Worm (Caenorhabditis elegans) whole organism, dauer: Measurements from ENCODE around the gene set-5.
"Not testable (repeated sequence)": the region's sequence is repeated elsewhere in the genome, so short reads cannot be mapped to it uniquely, and the experiment has no call there.

Experiments
- unc-62 ChIP-seq: sonication (generic microtip); optimal IDR thresholded peaks from 2 replicates; lab custom pipeline; 2017; ENCODE audit warnings: missing biosample characterization, missing genetic modification reagents, missing genetic modification characterization

The set-5 gene

DNA sequence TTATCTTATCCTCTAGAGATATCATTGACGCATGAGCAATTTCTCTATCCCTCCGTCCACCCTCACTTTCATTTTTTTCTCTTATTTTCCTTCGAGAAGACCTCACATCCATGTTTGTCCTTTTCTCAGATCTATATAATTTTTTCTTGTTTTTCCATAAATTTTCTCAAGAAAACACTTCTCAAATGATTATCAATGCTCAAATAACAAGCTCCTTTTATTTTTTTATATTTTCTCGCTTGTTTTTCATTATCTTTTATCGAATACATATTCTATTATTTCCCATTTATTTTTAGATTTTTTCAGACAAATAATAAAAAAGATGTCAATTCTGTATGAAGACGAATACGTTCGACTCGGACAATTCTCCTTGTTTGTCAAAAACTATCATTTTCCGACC is 24.3 kb downstream of the set-5 start, which contains the start of gene R08A2.7:
R08A2.7 (plus strand) TSS at position 301 of the 400 bp plus-strand sequence.
- no peak for TF ChIP-seq unc-62 (GFP tag; lab: Kevin White, UChicago)

DNA sequence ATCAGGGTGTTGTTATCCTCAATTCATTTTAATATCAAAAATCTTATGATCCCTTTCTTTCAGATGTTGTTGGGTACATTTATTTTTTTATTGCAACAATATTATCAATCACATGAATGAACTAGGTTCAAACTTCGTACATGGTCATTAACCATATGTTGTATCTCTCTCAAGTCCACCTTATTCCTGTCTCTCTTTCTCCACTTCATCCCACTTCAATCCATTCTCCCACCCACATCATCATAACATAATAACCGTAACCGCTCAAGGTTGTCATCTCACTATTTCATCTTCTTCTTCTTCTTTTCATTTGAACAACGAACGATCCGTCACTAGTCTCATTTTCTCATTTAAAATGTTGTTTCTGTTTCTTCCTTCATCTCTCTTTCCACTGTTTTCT is 26.6 kb downstream of the set-5 start:
- TF ChIP-seq unc-62 (GFP tag; lab: Kevin White, UChicago), result no peak

DNA sequence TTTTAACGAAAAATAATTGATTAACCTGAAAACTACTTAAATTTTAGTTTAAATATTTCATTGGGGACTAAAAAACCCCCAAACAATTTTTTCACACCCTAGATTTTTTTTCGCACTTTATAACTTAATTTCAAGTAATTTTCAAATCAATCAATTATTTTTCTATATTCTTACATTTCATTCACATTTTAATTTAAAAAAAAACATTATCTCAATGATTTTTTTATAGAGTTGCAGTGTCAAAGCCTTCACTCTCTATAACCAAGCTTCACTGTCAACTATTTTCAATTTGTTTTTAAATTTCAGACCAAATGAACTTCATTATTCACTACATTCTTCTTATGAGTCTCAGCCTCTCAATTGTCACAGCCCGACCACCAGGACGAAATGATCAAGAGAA is 27.8 kb downstream of the set-5 start, which contains the start of gene Y50E8A.1:
Y50E8A.1 (plus strand) TSS at position 301 of the 400 bp plus-strand sequence.
- no peak for TF ChIP-seq unc-62 (GFP tag; lab: Kevin White, UChicago)

DNA sequence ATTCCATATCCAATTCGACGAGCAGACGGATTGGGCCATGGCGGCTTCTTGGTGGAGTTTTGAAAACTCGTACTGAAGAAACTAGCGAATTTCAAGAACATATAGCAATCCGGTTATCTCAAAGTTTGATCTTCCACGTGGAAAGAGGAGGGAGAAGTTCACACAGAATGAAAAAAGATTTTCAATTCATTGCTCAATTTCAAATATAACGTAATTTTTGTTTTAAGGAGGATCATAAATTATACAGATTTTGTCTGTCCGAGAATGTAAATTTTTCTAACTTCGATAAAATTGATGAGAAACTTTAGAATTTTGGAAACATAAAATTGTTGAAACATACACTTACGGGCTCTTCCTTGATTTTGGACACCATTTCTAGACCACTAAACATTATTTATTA is 30.0 kb downstream of the set-5 start, which contains the start of gene Y50E8A.2:
Y50E8A.2 (minus strand) TSS at position 101 of the 400 bp plus-strand sequence.
- TF ChIP-seq unc-62 (GFP tag; lab: Kevin White, UChicago), result no peak

DNA sequence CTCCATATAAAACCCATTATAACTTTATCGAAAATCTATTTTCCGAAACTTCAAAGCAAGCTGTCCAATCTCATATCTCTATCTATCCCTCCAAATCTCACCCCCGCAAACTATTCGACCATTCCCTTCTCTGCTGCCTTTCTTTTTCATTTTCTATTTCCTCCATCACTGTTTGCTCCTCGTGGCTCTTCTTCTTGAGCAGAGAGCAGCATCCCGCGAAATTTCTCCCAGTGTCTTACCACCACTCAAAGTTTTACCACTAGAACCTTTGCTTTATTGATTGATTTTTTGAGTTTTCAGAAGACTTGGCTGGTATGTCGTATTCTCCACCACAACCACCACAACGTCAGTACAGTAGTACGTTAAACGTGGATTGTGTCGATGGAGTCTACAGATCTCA is 30.6 kb downstream of the set-5 start, which contains the start of gene oig-3:
oig-3 (plus strand) TSS at position 301 of the 400 bp plus-strand sequence.
- no peak for TF ChIP-seq unc-62 (GFP tag; lab: Kevin White, UChicago)

DNA sequence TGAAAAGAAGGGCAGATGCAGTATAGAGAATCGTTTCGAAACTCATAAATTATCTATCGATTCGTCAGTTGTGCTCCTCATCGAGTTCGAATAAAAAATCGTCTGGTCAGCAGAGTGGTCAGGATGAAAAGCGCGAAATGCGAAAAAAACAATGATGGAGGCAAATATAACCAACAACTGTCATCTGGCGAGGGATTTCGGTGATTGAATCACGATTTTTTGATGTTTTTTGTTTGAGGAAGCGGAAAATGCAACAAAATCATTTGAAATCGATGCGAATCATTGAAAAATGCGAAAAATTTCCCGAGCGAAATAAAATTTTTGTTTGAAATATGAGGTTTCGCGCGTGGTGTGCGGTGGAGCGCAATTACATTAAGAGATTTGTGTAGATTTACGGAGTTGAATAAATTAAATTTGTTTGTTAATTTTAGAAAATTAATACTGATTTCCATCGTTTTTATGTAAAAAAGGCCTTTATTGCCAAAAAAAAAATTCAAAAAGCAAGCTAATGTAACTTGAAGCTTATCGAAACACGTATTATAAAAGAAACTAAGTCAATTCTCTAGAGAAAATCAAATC is 35.5 kb downstream of the set-5 start, which contains the start of gene unc-61:
unc-61 (minus strand) TSS at position 51 of the 579 bp plus-strand sequence.
- no peak for TF ChIP-seq unc-62 (GFP tag; lab: Kevin White, UChicago)

DNA sequence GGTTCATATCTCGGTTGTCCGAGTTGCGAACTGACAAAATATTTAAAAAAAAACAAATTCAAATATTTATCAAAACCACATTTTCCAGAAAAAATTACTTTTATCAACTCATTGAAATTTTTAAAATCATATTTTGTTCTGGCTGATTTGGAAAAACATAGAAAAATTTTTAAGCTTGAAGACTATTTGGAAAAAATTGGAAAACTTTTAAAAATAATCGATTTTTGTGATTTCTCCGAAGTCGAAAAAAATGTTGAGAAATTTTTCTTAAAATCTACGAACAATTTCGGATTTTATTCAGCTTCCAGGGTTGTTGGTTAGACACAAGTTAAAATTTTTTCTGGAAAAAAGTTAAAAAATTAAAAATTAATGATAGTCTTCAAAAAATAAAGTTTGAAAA is 38.1 kb downstream of the set-5 start, which contains the start of gene Y50E8A.5:
Y50E8A.5 (minus strand) TSS at position 101 of the 400 bp plus-strand sequence.
- TF ChIP-seq unc-62 (GFP tag; lab: Kevin White, UChicago), result no peak

DNA sequence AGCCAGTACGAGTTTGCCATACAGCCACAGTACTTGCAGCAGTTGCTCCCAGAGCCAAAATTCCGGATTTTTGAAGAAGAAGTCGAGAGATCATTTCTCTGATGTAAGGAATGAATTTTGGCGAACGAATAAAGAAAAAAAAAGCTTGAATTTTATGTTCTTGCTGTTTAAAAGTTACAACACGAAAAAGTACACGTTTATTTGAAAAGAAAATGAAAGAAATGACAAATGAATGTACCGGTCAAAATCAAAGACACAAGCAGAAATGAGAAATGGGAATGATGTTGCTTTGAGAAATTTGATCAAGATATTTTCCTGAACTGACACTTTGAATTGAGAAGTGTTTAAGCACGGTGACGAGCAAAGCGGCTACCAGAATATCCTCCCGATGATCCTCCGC is 42.5 kb downstream of the set-5 start, which contains the start of gene Y50E8A.6:
Y50E8A.6 (minus strand) TSS at position 101 of the 400 bp plus-strand sequence.
- TF ChIP-seq unc-62 (GFP tag; lab: Kevin White, UChicago), result no peak

DNA sequence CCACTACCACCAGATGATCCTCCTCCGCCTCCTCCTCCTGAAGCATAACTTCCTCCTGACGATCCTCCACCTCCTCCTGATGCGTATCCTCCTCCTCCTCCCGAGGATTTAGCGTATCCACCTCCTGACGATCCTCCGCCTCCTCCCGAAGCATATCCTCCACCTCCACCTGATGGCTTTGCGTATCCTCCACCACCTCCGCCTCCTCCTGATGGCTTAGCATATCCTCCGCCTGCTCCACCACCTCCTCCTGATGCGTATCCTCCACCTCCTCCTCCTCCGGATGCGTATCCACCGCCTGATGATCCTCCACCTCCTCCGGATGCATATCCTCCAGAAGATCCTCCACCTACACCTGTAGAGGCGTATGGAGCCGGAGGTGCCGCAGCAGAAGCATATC is 46.1 kb downstream of the set-5 start:
- no peak for TF ChIP-seq unc-62 (GFP tag; lab: Kevin White, UChicago)

DNA sequence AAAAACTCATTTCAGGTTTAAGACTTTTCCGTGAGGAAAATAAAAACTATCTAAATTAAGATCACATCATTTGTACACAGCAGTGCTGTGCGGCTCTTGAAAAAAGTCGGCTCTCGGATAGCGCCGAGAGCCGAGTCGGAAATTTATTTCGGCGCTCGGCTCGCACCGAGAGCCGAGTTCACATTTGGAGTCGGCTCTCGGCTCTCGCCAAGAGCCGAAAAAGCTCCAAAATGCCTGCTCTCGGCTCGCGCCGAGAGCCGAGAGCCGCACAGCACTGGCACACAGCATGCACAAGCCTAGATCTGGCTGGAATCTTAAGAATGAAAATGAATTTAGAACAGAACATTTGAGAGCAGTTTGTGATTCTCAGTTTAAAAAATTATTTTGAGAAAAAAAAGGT is 48.2 kb downstream of the set-5 start:
- no peak for TF ChIP-seq unc-62 (GFP tag; lab: Kevin White, UChicago)

DNA sequence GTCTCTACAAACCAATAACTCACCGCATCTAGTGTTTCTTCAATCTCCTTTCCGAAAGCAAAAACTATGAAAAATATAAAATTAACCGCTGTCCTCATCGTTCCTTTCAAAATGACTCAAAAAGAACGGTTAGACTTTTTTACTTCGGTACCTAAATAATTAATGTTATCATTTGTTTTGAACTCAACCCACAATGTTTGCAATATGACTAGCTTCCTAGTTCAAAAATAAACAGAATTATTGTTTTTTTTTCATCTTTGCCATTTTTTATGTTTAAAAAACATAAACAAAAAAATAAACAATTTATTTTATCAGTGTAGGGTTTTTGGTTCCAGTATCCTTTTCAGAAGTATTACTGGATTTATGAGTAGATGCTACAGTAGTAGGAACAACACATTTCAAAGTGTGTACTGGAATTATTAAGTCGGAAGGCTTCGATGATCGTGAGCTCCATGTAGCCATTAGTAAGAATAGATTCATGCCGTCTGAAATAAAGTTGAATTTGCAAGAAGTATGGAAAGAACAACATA is 49.9 kb downstream of the set-5 start, which contains the start of the genes lipl-8 and Y50E8A.22:
lipl-8 (minus strand) TSS at position 101 of the 530 bp plus-strand sequence.
Y50E8A.22 (minus strand) TSS at position 480 of the 530 bp plus-strand sequence.
- TF ChIP-seq unc-62 (GFP tag; lab: Kevin White, UChicago), result no peak

DNA sequence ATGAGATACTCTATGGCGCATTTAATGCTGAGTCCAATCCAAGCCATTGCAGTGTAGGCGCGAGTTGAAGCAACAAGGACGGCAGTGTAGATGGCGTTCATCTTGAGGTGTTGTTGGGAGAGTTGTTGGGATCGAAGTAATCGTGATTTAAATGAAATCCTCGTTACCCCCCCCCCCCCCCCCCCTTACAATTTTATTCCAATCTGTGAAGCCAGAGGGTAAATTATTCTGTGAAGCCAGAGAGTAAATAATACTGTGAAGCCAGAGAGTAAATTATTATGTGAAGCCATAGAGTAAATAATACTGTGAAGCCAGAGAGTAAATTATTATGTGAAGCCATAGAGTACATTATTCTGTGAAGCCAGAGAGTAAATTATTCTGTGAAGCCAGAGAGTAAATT is 51.6 kb downstream of the set-5 start, which contains the start of gene nspa-10:
nspa-10 (minus strand) TSS at position 101 of the 400 bp plus-strand sequence.
- TF ChIP-seq unc-62 (GFP tag; lab: Kevin White, UChicago), result not testable (repeated sequence)
